Worm (Caenorhabditis elegans) whole organism, early embryonic: ENCODE data around the gene sri-1.

Experiments used
- ama-1 ChIP-seq: fragments of 150-350 bp; optimal IDR thresholded peaks from 2 replicates; lab custom pipeline; 2014
- hmg-4 ChIP-seq: fragments of 200-800 bp; sonication (Bioruptor generic); optimal IDR thresholded peaks from 2 replicates; lab custom pipeline; 2018; ENCODE audit warnings: mild to moderate bottlenecking, missing genetic modification characterization, missing compliant biosample characterization
- hnd-1 ChIP-seq: sonication (generic microtip); optimal IDR thresholded peaks from 2 replicates; lab custom pipeline; 2016; ENCODE audit warnings: missing genetic modification characterization, missing compliant biosample characterization
- tra-4 ChIP-seq: sonication (generic microtip); optimal IDR thresholded peaks from 2 replicates; lab custom pipeline; 2017; ENCODE audit warnings: missing genetic modification characterization, missing compliant biosample characterization

DNA sequence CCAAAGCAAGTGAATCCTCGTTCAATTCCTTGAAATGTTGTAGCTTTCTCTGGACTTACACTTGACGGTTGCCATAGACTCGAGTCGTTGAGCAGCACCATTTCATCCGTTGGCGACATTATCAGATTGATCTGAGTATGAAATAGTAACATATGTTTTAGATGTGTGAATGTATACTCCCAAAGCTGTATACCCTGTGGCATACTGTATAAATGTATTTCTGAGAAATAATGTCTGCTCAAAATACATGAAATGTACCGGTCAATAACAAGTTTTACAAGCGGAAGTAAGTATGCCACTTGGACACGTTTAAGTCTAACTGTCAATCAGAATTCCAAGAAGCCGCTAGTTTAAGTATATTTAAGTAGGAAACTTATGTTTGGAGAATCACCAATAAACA lies 42.1 kb upstream of the sri-1 start, which contains the start of gene str-233:
- no peak for TF ChIP-seq ama-1 (lab: Kevin White, UChicago)
- TF ChIP-seq tra-4 (tag; lab: Kevin White, UChicago): no peak
- TF ChIP-seq hmg-4: no peak
- no peak for TF ChIP-seq hnd-1 (tag; lab: Kevin White, UChicago)
